Worm (Caenorhabditis elegans) whole organism, late embryonic: ENCODE results near the gene glb-25.

Source experiments
- lim-6 ChIP-seq: sonication (generic microtip); optimal IDR thresholded peaks from 2 replicates; lab custom pipeline; 2016; ENCODE audit warnings: missing genetic modification characterization, missing compliant biosample characterization
- nhr-11 ChIP-seq: fragments of 150-350 bp; optimal IDR thresholded peaks from 2 replicates; lab custom pipeline; 2014; ENCODE audit warnings: missing biosample characterization, missing genetic modification characterization
- pha-2 ChIP-seq: sonication (generic microtip); optimal IDR thresholded peaks from 2 replicates; lab custom pipeline; 2017; ENCODE audit warnings: mild to moderate bottlenecking, missing genetic modification characterization, missing compliant biosample characterization
- pha-4 ChIP-seq: fragments of 150-350 bp; optimal IDR thresholded peaks from 2 replicates; lab custom pipeline; 2018; ENCODE audit warnings: missing biosample characterization, missing genetic modification reagents, missing genetic modification characterization

DNA sequence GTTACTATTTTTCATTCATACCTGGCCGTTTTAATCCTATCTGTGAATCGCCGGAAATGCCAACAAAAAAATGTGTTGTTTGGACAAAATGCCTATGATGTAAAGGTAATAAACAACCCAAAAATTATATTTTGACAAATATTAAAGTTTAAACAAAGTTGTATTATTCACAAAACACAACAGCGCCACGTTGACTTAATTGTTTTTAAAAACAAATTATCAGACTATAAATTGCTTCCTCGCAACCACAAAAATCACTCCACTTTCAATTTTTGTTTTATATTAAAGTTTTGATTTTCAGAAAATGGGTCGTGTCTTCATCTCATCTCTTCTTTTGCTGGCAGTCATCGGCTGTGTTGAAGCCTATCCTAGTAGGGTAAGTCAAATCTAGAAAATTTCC is 30.7 kb upstream of the glb-25 start, which contains the start of gene Y32G9A.5:
- no peak for TF ChIP-seq lim-6
- TF ChIP-seq pha-4 (tag; lab: Kevin White, UChicago): no peak
- no peak for TF ChIP-seq pha-2
- TF ChIP-seq nhr-11 (tag; lab: Kevin White, UChicago): no peak
